Worm (Caenorhabditis elegans) whole organism, midembryonic: ENCODE data around the gene cutl-9.

Source experiments
- T22C8.4 ChIP-seq: fragments of 200-800 bp; sonication (Bioruptor generic); IDR thresholded peaks from 2 replicates; pipeline ENCODE4 v1.3.6; 2022; ENCODE audit warnings: missing genetic modification characterization, missing compliant biosample characterization
- cog-1 ChIP-seq: sonication (generic microtip); optimal IDR thresholded peaks from 2 replicates; lab custom pipeline; 2016; ENCODE audit warnings: missing genetic modification characterization, missing compliant biosample characterization
- flt-1 ChIP-seq: fragments of 200-800 bp; sonication (Bioruptor generic); IDR thresholded peaks from 2 replicates; pipeline ENCODE4 v1.3.6; 2022; ENCODE audit warnings: missing genetic modification characterization, missing compliant biosample characterization
- klf-2 ChIP-seq: fragments of 200-800 bp; sonication (Bioruptor generic); conservative IDR thresholded peaks from 2 replicates; pipeline ENCODE4 v1.3.6; 2022; ENCODE audit warnings: missing genetic modification reagents, missing genetic modification characterization, missing compliant biosample characterization
- med-1 ChIP-seq: sonication (generic microtip); optimal IDR thresholded peaks from 2 replicates; lab custom pipeline; 2017; ENCODE audit warnings: missing genetic modification characterization, mild to moderate bottlenecking, missing compliant biosample characterization, antibody characterized with exemption, missing genetic modification reagents; ENCODE audit not compliant: insufficient read depth
- ref-1 ChIP-seq: fragments of 200-800 bp; sonication (Bioruptor generic); conservative IDR thresholded peaks from 2 replicates; pipeline ENCODE4 v1.3.6; 2022; ENCODE audit warnings: missing genetic modification reagents, missing genetic modification characterization, missing compliant biosample characterization
- tab-1 ChIP-seq: fragments of 200-800 bp; sonication (Bioruptor generic); IDR thresholded peaks from 2 replicates; pipeline ENCODE4 v1.3.6; 2022; ENCODE audit warnings: missing genetic modification characterization, missing compliant biosample characterization
- ztf-23 ChIP-seq: fragments of 200-800 bp; sonication (Bioruptor generic); IDR thresholded peaks from 2 replicates; pipeline ENCODE4 v1.3.6; 2022; ENCODE audit warnings: missing genetic modification reagents, missing genetic modification characterization, missing compliant biosample characterization
- ztf-29 ChIP-seq: fragments of 200-800 bp; sonication (Bioruptor generic); IDR thresholded peaks from 2 replicates; pipeline ENCODE4 v1.3.6; 2022; ENCODE audit warnings: missing genetic modification reagents, missing genetic modification characterization, missing compliant biosample characterization

The cutl-9 gene

ce11 chrII:10594312-10594711, 27.8 kb upstream of the cutl-9 start:
- TF ChIP-seq klf-2 (GFP tag; lab: Robert Waterston, UW) (no peak), T22C8.4 (GFP tag; lab: Robert Waterston, UW) (no peak), flt-1 (GFP tag; lab: Robert Waterston, UW) (no peak), ref-1 (GFP tag; lab: Robert Waterston, UW) (no peak), tab-1 (GFP tag; lab: Robert Waterston, UW) (no peak), cog-1 (no peak), ztf-23 (GFP tag; lab: Robert Waterston, UW) (no peak), med-1 (GFP tag; lab: Kevin White, UChicago) (no peak), ztf-29 (GFP tag; lab: Robert Waterston, UW) (no peak)

ce11 chrII:10594758-10595157, 27.3 kb upstream of the cutl-9 start, which contains the start of gene C14A4.6:
C14A4.6 (minus strand) TSS chrII:10594776.
- TF ChIP-seq ztf-29 (GFP tag; lab: Robert Waterston, UW), result no peak
- no peak for TF ChIP-seq klf-2 (GFP tag; lab: Robert Waterston, UW)
- TF ChIP-seq ref-1 (GFP tag; lab: Robert Waterston, UW), result no peak
- no peak for TF ChIP-seq T22C8.4 (GFP tag; lab: Robert Waterston, UW)
- TF ChIP-seq ztf-23 (GFP tag; lab: Robert Waterston, UW), result no peak
- no peak for TF ChIP-seq med-1 (GFP tag; lab: Kevin White, UChicago)
- TF ChIP-seq flt-1 (GFP tag; lab: Robert Waterston, UW), result no peak
- TF ChIP-seq tab-1 (GFP tag; lab: Robert Waterston, UW), result no peak
- no peak for TF ChIP-seq cog-1

ce11 chrII:10596462-10596861, 25.6 kb upstream of the cutl-9 start, which contains the start of gene C14A4.7:
C14A4.7 (minus strand) TSS chrII:10596562.
- TF ChIP-seq ref-1 (GFP tag; lab: Robert Waterston, UW) (no peak), ztf-29 (GFP tag; lab: Robert Waterston, UW) (no peak), tab-1 (GFP tag; lab: Robert Waterston, UW) (no peak), klf-2 (GFP tag; lab: Robert Waterston, UW) (no peak), ztf-23 (GFP tag; lab: Robert Waterston, UW) (no peak), T22C8.4 (GFP tag; lab: Robert Waterston, UW) (no peak), cog-1 (no peak), med-1 (GFP tag; lab: Kevin White, UChicago) (no peak), flt-1 (GFP tag; lab: Robert Waterston, UW) (no peak)

DNA sequence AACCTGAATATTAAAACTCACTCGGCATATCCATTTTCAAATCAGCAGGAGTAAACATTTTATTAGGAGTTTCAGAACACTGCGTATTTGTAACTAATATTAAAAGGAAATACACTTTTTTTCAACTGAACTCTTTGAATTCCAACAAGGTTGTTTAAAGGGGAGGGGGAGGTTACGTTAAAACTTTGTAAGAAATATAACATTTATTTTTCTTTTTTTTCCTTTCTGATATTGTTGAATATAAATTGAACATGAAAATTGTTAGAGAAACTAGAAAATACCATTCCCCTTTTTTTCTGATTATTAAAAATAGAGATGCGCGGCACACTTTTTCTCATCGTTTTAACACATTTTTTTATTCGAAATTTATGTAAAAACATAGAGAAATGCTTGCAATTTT, 24.0 kb upstream of the cutl-9 start, which contains the start of gene C14A4.8:
TSS of gene C14A4.8 (minus strand) at position 101 of the 400 bp plus-strand sequence.
- no peak for TF ChIP-seq ztf-29 (GFP tag; lab: Robert Waterston, UW)
- no peak for TF ChIP-seq cog-1
- TF ChIP-seq med-1 (GFP tag; lab: Kevin White, UChicago), result no peak
- no peak for TF ChIP-seq flt-1 (GFP tag; lab: Robert Waterston, UW)
- no peak for TF ChIP-seq T22C8.4 (GFP tag; lab: Robert Waterston, UW)
- TF ChIP-seq ref-1 (GFP tag; lab: Robert Waterston, UW), result no peak
- TF ChIP-seq ztf-23 (GFP tag; lab: Robert Waterston, UW), result no peak
- no peak for TF ChIP-seq tab-1 (GFP tag; lab: Robert Waterston, UW)
- no peak for TF ChIP-seq klf-2 (GFP tag; lab: Robert Waterston, UW)

DNA sequence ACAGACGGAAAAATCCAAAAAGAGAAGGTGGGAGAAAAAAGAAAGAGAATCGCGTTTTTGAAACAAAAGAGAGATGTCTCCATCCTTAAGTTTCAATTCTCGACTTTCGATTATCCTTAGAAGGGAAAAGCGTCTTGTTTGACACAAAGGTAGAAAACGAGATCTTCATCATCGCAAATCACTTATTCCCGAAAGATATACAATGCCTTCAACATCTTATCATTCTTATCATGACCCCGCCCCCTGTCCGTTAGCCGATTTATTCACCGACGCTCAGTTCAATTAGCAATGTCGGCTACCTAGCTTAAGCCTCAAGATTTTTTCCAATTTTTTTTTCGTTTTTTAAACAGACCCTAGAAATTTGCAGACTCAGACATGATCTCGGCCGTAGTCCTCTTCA, 23.1 kb upstream of the cutl-9 start, which contains the start of gene C14A4.9:
TSS of gene C14A4.9 (plus strand) at position 368 of the 400 bp plus-strand sequence.
- TF ChIP-seq ref-1 (GFP tag; lab: Robert Waterston, UW), result no peak

- TF ChIP-seq T22C8.4 (GFP tag; lab: Robert Waterston, UW) (no peak), ztf-23 (GFP tag; lab: Robert Waterston, UW) (no peak), med-1 (GFP tag; lab: Kevin White, UChicago) (no peak), ref-1 (GFP tag; lab: Robert Waterston, UW) (no peak), tab-1 (GFP tag; lab: Robert Waterston, UW) (no peak), klf-2 (GFP tag; lab: Robert Waterston, UW) (no peak), cog-1 (no peak), flt-1 (GFP tag; lab: Robert Waterston, UW) (no peak), ztf-29 (GFP tag; lab: Robert Waterston, UW) (no peak)
Observed at ce11 chrII:10602184-10602583, 19.9 kb upstream of the cutl-9 start, which contains the start of gene srv-2. srv-2 (minus strand) TSS chrII:10602284.

ce11 chrII:10603560-10603959, 18.5 kb upstream of the cutl-9 start:
- TF ChIP-seq flt-1 (GFP tag; lab: Robert Waterston, UW) (no peak), ztf-29 (GFP tag; lab: Robert Waterston, UW) (no peak), cog-1 (no peak), tab-1 (GFP tag; lab: Robert Waterston, UW) (no peak), ztf-23 (GFP tag; lab: Robert Waterston, UW) (no peak), klf-2 (GFP tag; lab: Robert Waterston, UW) (no peak), T22C8.4 (GFP tag; lab: Robert Waterston, UW) (no peak), ref-1 (GFP tag; lab: Robert Waterston, UW) (no peak), med-1 (GFP tag; lab: Kevin White, UChicago) (no peak)

DNA sequence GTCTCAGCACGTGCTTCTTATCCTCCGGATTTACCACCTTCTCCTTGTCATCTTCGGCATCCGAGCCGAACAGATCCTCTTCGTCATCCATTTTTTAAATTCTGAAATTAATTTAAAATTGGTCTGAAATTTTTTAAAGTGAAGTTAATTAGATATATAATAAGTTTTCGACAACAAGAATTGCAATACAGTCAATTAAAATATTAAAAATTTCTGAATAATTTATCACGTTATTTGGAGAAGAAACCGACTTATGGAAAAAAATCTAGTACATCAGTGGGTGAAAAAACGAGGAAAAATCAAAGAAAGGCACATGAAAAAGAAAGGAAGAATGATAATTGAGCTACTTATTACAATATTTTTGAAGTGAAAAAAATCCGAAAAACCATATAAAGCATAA, 16.6 kb upstream of the cutl-9 start, which contains the start of gene taf-13:
TSS of gene taf-13 (minus strand) at position 101 of the 400 bp plus-strand sequence.
- TF ChIP-seq ztf-29 (GFP tag; lab: Robert Waterston, UW) (no peak), ztf-23 (GFP tag; lab: Robert Waterston, UW) (no peak), cog-1 (no peak), ref-1 (GFP tag; lab: Robert Waterston, UW) (no peak), klf-2 (GFP tag; lab: Robert Waterston, UW) (no peak)

DNA sequence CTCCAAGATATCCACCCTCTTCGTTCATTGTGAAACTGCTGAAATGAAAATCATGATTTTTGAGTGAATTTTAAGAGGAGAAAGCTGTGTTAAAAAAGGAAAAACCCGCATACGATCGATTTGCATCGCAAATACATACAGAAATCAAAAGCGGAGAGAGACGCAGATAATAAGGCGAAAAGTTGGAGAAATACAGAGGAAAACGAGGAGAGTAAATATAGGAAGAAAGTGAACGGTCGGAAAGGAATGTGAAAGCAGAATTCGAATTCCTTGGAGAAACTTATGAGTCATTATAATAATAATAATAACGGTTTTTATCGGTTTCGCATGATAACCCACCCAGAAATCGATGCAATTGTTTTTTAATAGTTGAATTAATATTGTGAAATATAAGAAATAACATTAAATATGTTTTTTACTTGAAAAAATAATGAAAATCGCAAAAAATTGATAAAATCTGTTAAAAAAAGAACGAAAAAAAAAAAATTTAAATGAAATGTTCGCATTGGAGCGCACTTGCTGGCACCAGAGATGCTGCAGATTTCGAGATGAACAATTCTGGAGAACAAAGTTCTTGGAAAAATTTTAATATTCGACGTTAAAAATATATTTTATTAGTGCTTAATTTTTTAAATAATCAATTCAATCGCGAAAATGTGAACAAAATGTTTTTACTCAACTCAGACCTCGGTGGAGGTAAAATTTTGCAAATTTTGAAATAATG, 14.7 kb upstream of the cutl-9 start, which contains the start of gene ccm-3:
TSS of gene ccm-3 (minus strand) at position 38 of the 724 bp plus-strand sequence.
- TF ChIP-seq ref-1 (GFP tag; lab: Robert Waterston, UW) (no peak), klf-2 (GFP tag; lab: Robert Waterston, UW) (no peak), med-1 (GFP tag; lab: Kevin White, UChicago) (no peak), T22C8.4 (GFP tag; lab: Robert Waterston, UW) (no peak), flt-1 (GFP tag; lab: Robert Waterston, UW) (no peak)
